Worm (Caenorhabditis elegans): Measurements from ENCODE around the gene cyp-33C11.
A peak's percentile ranks its signal among the peaks of the same experiment; 100 is the strongest.

ce11 chrV:726573-727483, 14.0 kb upstream of the cyp-33C11 start:
- TF ChIP-seq nhr-77 (tag; optimal IDR thresholded peaks at IDR 0.05), result no peak
- no peak for TF ChIP-seq ceh-9 (tag; optimal IDR thresholded peaks at IDR 0.05)
- peak; percentile 95 for TF ChIP-seq ama-1 (optimal IDR thresholded peaks at IDR 0.05)
- no peak for TF ChIP-seq fos-1 (tag; optimal IDR thresholded peaks at IDR 0.05)
- no peak for TF ChIP-seq unc-39 (tag; optimal IDR thresholded peaks at IDR 0.05)
- peak; percentile 56 for TF ChIP-seq nhr-43 (tag; optimal IDR thresholded peaks at IDR 0.05; ENCODE audit: poor library complexity, severe bottlenecking)

Measured in whole organism, L3 larva.